Fruit fly (Drosophila melanogaster) whole organism, pupa: Measurements from ENCODE around the gene CG12811.

Experiments used
- CG10348 ChIP-seq: fragments of 200-800 bp; sonication (Bioruptor generic); IDR thresholded peaks from 2 replicates; pipeline ENCODE4 v1.3.6; 2022; ENCODE audit warnings: missing biosample characterization, missing genetic modification characterization
- CG13204 ChIP-seq: fragments of 200-800 bp; sonication (Bioruptor generic); optimal IDR thresholded peaks from 2 replicates; lab custom pipeline; 2018; ENCODE audit warnings: missing biosample characterization, mild to moderate bottlenecking, missing genetic modification characterization, moderate library complexity
- CG14655 ChIP-seq: fragments of 200-800 bp; sonication (Bioruptor generic); optimal IDR thresholded peaks from 3 replicates; lab custom pipeline; 2017; ENCODE audit warnings: mild to moderate bottlenecking, missing biosample characterization, missing genetic modification reagents, missing genetic modification characterization
- CG15710 ChIP-seq: fragments of 200-800 bp; sonication (Bioruptor generic); optimal IDR thresholded peaks from 2 replicates; lab custom pipeline; 2018; ENCODE audit warnings: missing biosample characterization, mild to moderate bottlenecking, missing genetic modification characterization, moderate library complexity
- CG17806 ChIP-seq: fragments of 200-800 bp; sonication (Bioruptor generic); optimal IDR thresholded peaks from 2 replicates; lab custom pipeline; 2018; ENCODE audit warnings: missing biosample characterization, mild to moderate bottlenecking, missing genetic modification characterization, moderate library complexity
- CG32121 ChIP-seq: fragments of 200-800 bp; sonication (Bioruptor generic); IDR thresholded peaks from 2 replicates; pipeline ENCODE4 v1.3.6; 2022; ENCODE audit warnings: missing biosample characterization, missing genetic modification characterization
- CG34367 ChIP-seq: fragments of 200-800 bp; sonication (Bioruptor generic); optimal IDR thresholded peaks from 2 replicates; lab custom pipeline; 2018; ENCODE audit warnings: missing biosample characterization, mild to moderate bottlenecking, missing genetic modification characterization
- CG4496 ChIP-seq: fragments of 200-800 bp; sonication (Bioruptor generic); IDR thresholded peaks from 3 replicates; pipeline ENCODE4 v1.3.6; 2022; ENCODE audit warnings: missing biosample characterization, missing genetic modification characterization
- CG8159 ChIP-seq: fragments of 200-800 bp; sonication (Bioruptor generic); optimal IDR thresholded peaks from 3 replicates; lab custom pipeline; 2018; ENCODE audit warnings: missing biosample characterization, mild to moderate bottlenecking, missing genetic modification characterization, moderate library complexity
- CG9948 ChIP-seq: fragments of 200-800 bp; sonication (Bioruptor generic); optimal IDR thresholded peaks from 2 replicates; lab custom pipeline; 2018; ENCODE audit warnings: missing biosample characterization, mild to moderate bottlenecking, missing genetic modification characterization, moderate library complexity
- D1 ChIP-seq: fragments of 200-800 bp; sonication (Bioruptor generic); optimal IDR thresholded peaks from 2 replicates; lab custom pipeline; 2018; ENCODE audit warnings: missing biosample characterization, mild to moderate bottlenecking, missing genetic modification characterization, moderate library complexity
- Pif1B ChIP-seq: fragments of 200-800 bp; sonication (Bioruptor generic); optimal IDR thresholded peaks from 3 replicates; lab custom pipeline; 2016; ENCODE audit warnings: missing biosample characterization, missing genetic modification characterization
- Snoo ChIP-seq: fragments of 200-800 bp; sonication (Bioruptor generic); optimal IDR thresholded peaks from 3 replicates; lab custom pipeline; 2017; ENCODE audit warnings: missing biosample characterization, mild to moderate bottlenecking, missing genetic modification characterization, inconsistent platforms
- rn ChIP-seq: fragments of 200-800 bp; sonication (Bioruptor generic); IDR thresholded peaks from 2 replicates; pipeline ENCODE4 v1.3.6; 2022; ENCODE audit warnings: missing biosample characterization, missing genetic modification characterization

- TF ChIP-seq CG10348: no peak
- TF ChIP-seq rn (GFP tag; lab: Robert Waterston, UW): no peak
- TF ChIP-seq CG14655 (GFP tag; lab: Kevin White, UChicago): no peak
- no peak for TF ChIP-seq Snoo (tag; lab: Kevin White, UChicago)
- TF ChIP-seq CG4496 (GFP tag; lab: Robert Waterston, UW): no peak
- TF ChIP-seq Pif1B (GFP tag; lab: Kevin White, UChicago): no peak
- TF ChIP-seq CG15710 (tag; lab: Kevin White, UChicago): no peak
- TF ChIP-seq CG34367 (tag; lab: Kevin White, UChicago): no peak
- TF ChIP-seq CG13204 (GFP tag; lab: Kevin White, UChicago): no peak
- TF ChIP-seq CG9948: no peak
- no peak for TF ChIP-seq CG17806 (tag; lab: Kevin White, UChicago)
- no peak for TF ChIP-seq CG8159 (tag; lab: Kevin White, UChicago)
- no peak for TF ChIP-seq CG32121 (GFP tag; lab: Robert Waterston, UW)
- TF ChIP-seq D1: no peak
Measured at dm6 chr3R:10075323-10075788, 26.8 kb upstream of the CG12811 start, which contains the start of gene Alp13.
